Fruit fly (Drosophila melanogaster) whole organism, embryonic: Measurements from ENCODE around the gene CG32073.

Experiments
- Ada2b ChIP-seq: fragments of 200-800 bp; sonication (Bioruptor generic); IDR thresholded peaks from 2 replicates; pipeline ENCODE4 v1.3.6; 2022; ENCODE audit warnings: missing biosample characterization, missing genetic modification characterization
- CG14667 ChIP-seq: fragments of 200-800 bp; sonication (Bioruptor generic); IDR thresholded peaks from 2 replicates; pipeline ENCODE4 v1.3.6; 2022; ENCODE audit warnings: missing biosample characterization, missing genetic modification characterization
- NfI ChIP-seq: fragments of 200-800 bp; sonication (Bioruptor generic); optimal IDR thresholded peaks from 3 replicates; lab custom pipeline; 2018; ENCODE audit warnings: missing biosample characterization, mild to moderate bottlenecking, missing genetic modification characterization, moderate library complexity

DNA sequence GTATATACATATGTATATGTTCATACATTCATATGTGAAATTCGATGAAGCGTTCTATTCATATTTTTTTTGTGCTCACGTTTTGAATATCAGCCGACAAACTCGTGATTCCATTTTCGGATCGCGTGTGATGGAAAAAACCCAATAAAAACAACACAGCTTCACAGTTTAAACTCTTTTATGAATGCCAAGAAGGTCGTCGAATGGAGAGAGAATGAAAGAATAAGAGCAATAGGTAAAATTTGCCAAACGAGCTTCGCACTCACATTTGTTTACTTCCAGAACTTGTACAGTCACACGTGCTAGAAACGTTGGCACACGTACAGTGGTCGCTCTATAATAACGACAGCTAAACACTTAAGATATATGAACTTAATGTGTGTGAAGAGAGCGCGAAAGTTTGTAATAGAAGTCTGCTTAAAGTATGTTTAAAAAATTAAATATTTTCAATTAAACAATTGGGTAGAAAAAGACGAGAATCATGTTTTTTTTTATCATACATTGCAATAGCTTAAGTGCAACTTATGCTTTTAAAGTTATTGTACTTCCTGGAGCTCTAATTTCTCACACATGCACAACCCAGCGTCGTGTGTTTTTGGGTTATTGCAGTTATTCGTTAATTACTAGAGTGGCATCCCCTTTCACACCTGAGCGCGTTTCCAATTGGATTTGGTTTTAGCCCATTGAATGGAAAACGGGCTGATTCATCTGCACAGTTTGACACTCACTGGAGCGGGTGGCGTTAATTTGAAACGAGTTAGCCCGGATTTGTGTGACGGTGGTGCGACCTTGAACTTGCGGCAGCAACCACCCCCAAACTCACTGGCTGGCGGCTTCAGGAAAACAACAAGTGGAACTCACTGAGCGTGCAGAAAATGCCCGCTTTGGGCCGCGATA lies 18.5 kb upstream of the CG32073 start:
- TF ChIP-seq CG14667 (GFP tag; lab: Robert Waterston, UW) (no peak), Ada2b (GFP tag; lab: Robert Waterston, UW) (no peak), NfI (GFP tag; lab: Kevin White, UChicago) (no peak)
